Fruit fly (Drosophila melanogaster) whole organism, pupa: ENCODE results near the gene Indy.
A peak's percentile ranks its signal among the peaks of the same experiment; 100 is the strongest.

Experiments used
- CG13204 ChIP-seq: fragments of 200-800 bp; sonication (Bioruptor generic); optimal IDR thresholded peaks from 2 replicates; lab custom pipeline; 2018; ENCODE audit warnings: missing biosample characterization, mild to moderate bottlenecking, missing genetic modification characterization, moderate library complexity
- CG14655 ChIP-seq: fragments of 200-800 bp; sonication (Bioruptor generic); optimal IDR thresholded peaks from 3 replicates; lab custom pipeline; 2017; ENCODE audit warnings: mild to moderate bottlenecking, missing biosample characterization, missing genetic modification reagents, missing genetic modification characterization
- CG15710 ChIP-seq: fragments of 200-800 bp; sonication (Bioruptor generic); optimal IDR thresholded peaks from 2 replicates; lab custom pipeline; 2018; ENCODE audit warnings: missing biosample characterization, mild to moderate bottlenecking, missing genetic modification characterization, moderate library complexity
- CG32121 ChIP-seq: fragments of 200-800 bp; sonication (Bioruptor generic); IDR thresholded peaks from 2 replicates; pipeline ENCODE4 v1.3.6; 2022; ENCODE audit warnings: missing biosample characterization, missing genetic modification characterization
- CG34367 ChIP-seq: fragments of 200-800 bp; sonication (Bioruptor generic); optimal IDR thresholded peaks from 2 replicates; lab custom pipeline; 2018; ENCODE audit warnings: missing biosample characterization, mild to moderate bottlenecking, missing genetic modification characterization
- CG4496 ChIP-seq: fragments of 200-800 bp; sonication (Bioruptor generic); IDR thresholded peaks from 3 replicates; pipeline ENCODE4 v1.3.6; 2022; ENCODE audit warnings: missing biosample characterization, missing genetic modification characterization
- CG8159 ChIP-seq: fragments of 200-800 bp; sonication (Bioruptor generic); optimal IDR thresholded peaks from 3 replicates; lab custom pipeline; 2018; ENCODE audit warnings: missing biosample characterization, mild to moderate bottlenecking, missing genetic modification characterization, moderate library complexity
- CG8301 ChIP-seq: fragments of 200-800 bp; sonication (Bioruptor generic); optimal IDR thresholded peaks from 2 replicates; lab custom pipeline; 2018; ENCODE audit warnings: missing biosample characterization, mild to moderate bottlenecking, missing genetic modification characterization
- CG9948 ChIP-seq: fragments of 200-800 bp; sonication (Bioruptor generic); optimal IDR thresholded peaks from 2 replicates; lab custom pipeline; 2018; ENCODE audit warnings: missing biosample characterization, mild to moderate bottlenecking, missing genetic modification characterization, moderate library complexity
- EcR ChIP-seq: fragments of 200-800 bp; sonication (Bioruptor generic); optimal IDR thresholded peaks from 3 replicates; lab custom pipeline; 2019; ENCODE audit warnings: missing biosample characterization, missing genetic modification characterization, mild to moderate bottlenecking, moderate library complexity, missing genetic modification reagents
- Pif1A ChIP-seq: fragments of 200-800 bp; sonication (Bioruptor generic); optimal IDR thresholded peaks from 3 replicates; lab custom pipeline; 2016; ENCODE audit warnings: missing biosample characterization, missing genetic modification characterization
- gl ChIP-seq: fragments of 200-800 bp; sonication (Bioruptor generic); optimal IDR thresholded peaks from 2 replicates; lab custom pipeline; 2018; ENCODE audit warnings: missing biosample characterization, mild to moderate bottlenecking, missing genetic modification characterization

dm6 chr3L:18813963-18814647, 32.0 kb downstream of the Indy start:
- peak; percentile 42 for TF ChIP-seq CG15710 (tag; lab: Kevin White, UChicago)
- peak; percentile 80 for TF ChIP-seq CG8301 (tag; lab: Kevin White, UChicago)
- TF ChIP-seq EcR = peak; percentile 91
- TF ChIP-seq CG8159 = peak; percentile 35
- peak; percentile 80 for TF ChIP-seq Pif1A (GFP tag; lab: Kevin White, UChicago)
- peak; percentile 82; the same call in 2 of the 3 replicates for TF ChIP-seq CG4496 (GFP tag; lab: Robert Waterston, UW)
- peak; percentile 72 for TF ChIP-seq gl (tag; lab: Kevin White, UChicago)
- peak; percentile 84 for TF ChIP-seq CG32121 (GFP tag; lab: Robert Waterston, UW)
- peak; percentile 86 for TF ChIP-seq CG14655 (GFP tag; lab: Kevin White, UChicago)
- TF ChIP-seq CG34367 = peak; percentile 62
- peak; percentile 83 for TF ChIP-seq CG13204 (GFP tag; lab: Kevin White, UChicago)
- peak; percentile 29 for TF ChIP-seq CG9948 (tag; lab: Kevin White, UChicago)
